Fruit fly (Drosophila melanogaster) whole organism, embryonic: ENCODE measurements around the gene SCAR.
A peak's percentile ranks its signal among the peaks of the same experiment; 100 is the strongest.

Experiments
- Atf6 ChIP-seq: fragments of 200-800 bp; sonication (Bioruptor generic); IDR thresholded peaks from 2 replicates; pipeline ENCODE4 v1.3.6; 2022; ENCODE audit warnings: missing biosample characterization, missing genetic modification characterization
- Awh ChIP-seq: fragments of 200-800 bp; sonication (Bioruptor generic); IDR thresholded peaks from 2 replicates; pipeline ENCODE4, ENCODE4 v1.3.6; 2022; ENCODE audit warnings: missing biosample characterization, missing genetic modification characterization
- C15 ChIP-seq: fragments of 200-800 bp; sonication (Bioruptor generic); IDR thresholded peaks from 3 replicates; pipeline ENCODE4 v1.3.6; 2022; ENCODE audit warnings: missing biosample characterization, missing genetic modification characterization
- CG10267 ChIP-seq: fragments of 200-800 bp; sonication (Bioruptor generic); optimal IDR thresholded peaks from 2 replicates; lab custom pipeline; 2018; ENCODE audit warnings: missing biosample characterization, mild to moderate bottlenecking, missing genetic modification characterization, moderate library complexity
- CG12391 ChIP-seq: fragments of 200-800 bp; sonication (Bioruptor generic); optimal IDR thresholded peaks from 3 replicates; lab custom pipeline; 2018; ENCODE audit warnings: missing biosample characterization, mild to moderate bottlenecking, missing genetic modification characterization, moderate library complexity
- CG12659 ChIP-seq: fragments of 200-800 bp; sonication (Bioruptor generic); optimal IDR thresholded peaks from 3 replicates; lab custom pipeline; 2017; ENCODE audit warnings: mild to moderate bottlenecking, missing biosample characterization, missing genetic modification reagents, missing genetic modification characterization
- CG12769 ChIP-seq: fragments of 200-800 bp; sonication (Bioruptor generic); optimal IDR thresholded peaks from 2 replicates; lab custom pipeline; 2019; ENCODE audit warnings: missing biosample characterization, mild to moderate bottlenecking, missing genetic modification characterization, moderate library complexity
- CG14050 ChIP-seq: fragments of 200-800 bp; sonication (Bioruptor generic); IDR thresholded peaks from 3 replicates; pipeline ENCODE4 v1.3.6; 2022; ENCODE audit warnings: missing biosample characterization, missing genetic modification characterization
- CG14667 ChIP-seq: fragments of 200-800 bp; sonication (Bioruptor generic); IDR thresholded peaks from 2 replicates; pipeline ENCODE4 v1.3.6; 2022; ENCODE audit warnings: missing biosample characterization, missing genetic modification characterization
- CG15011 ChIP-seq: fragments of 200-800 bp; sonication (Bioruptor generic); optimal IDR thresholded peaks from 3 replicates; lab custom pipeline; 2018; ENCODE audit warnings: missing biosample characterization, mild to moderate bottlenecking, missing genetic modification characterization
- CG15479 ChIP-seq: fragments of 200-800 bp; sonication (Bioruptor generic); optimal IDR thresholded peaks from 3 replicates; lab custom pipeline; 2019; ENCODE audit warnings: missing biosample characterization, mild to moderate bottlenecking, missing genetic modification characterization, moderate library complexity
- CG16779 ChIP-seq: fragments of 200-800 bp; sonication (Bioruptor generic); IDR thresholded peaks from 2 replicates; pipeline ENCODE4 v1.3.6; 2022; ENCODE audit warnings: missing biosample characterization, missing genetic modification characterization
- CG17359 ChIP-seq: fragments of 200-800 bp; sonication (Bioruptor generic); optimal IDR thresholded peaks from 3 replicates; lab custom pipeline; 2018; ENCODE audit warnings: missing biosample characterization, mild to moderate bottlenecking, missing genetic modification characterization, moderate library complexity
- CG2712 ChIP-seq: fragments of 200-800 bp; optimal IDR thresholded peaks from 3 replicates; lab custom pipeline; 2019; ENCODE audit warnings: missing biosample characterization, mild to moderate bottlenecking, missing genetic modification characterization, moderate library complexity
- CG31224 ChIP-seq: fragments of 200-800 bp; sonication (Bioruptor generic); IDR thresholded peaks from 2 replicates; pipeline ENCODE4 v1.3.6; 2022; ENCODE audit warnings: missing biosample characterization, missing genetic modification characterization
- CG34422 ChIP-seq: fragments of 200-800 bp; sonication (Bioruptor generic); IDR thresholded peaks from 3 replicates; pipeline ENCODE4 v1.3.6; 2022; ENCODE audit warnings: missing biosample characterization, missing genetic modification characterization
- CG3726 ChIP-seq: fragments of 200-800 bp; sonication (Bioruptor generic); IDR thresholded peaks from 3 replicates; pipeline ENCODE4, ENCODE4 v1.3.6; 2022; ENCODE audit warnings: missing biosample characterization, missing genetic modification characterization
- CG4730 ChIP-seq: fragments of 200-800 bp; sonication (Bioruptor generic); IDR thresholded peaks from 2 replicates; pipeline ENCODE4 v1.3.6; 2022; ENCODE audit warnings: missing biosample characterization, missing genetic modification characterization
- CG6254 ChIP-seq: fragments of 200-800 bp; sonication (Bioruptor generic); optimal IDR thresholded peaks from 3 replicates; lab custom pipeline; 2017; ENCODE audit warnings: mild to moderate bottlenecking, missing biosample characterization, missing genetic modification reagents, missing genetic modification characterization
- CG6765 ChIP-seq: fragments of 200-800 bp; sonication (Bioruptor generic); optimal IDR thresholded peaks from 3 replicates; lab custom pipeline; 2017; ENCODE audit warnings: missing biosample characterization, mild to moderate bottlenecking, missing genetic modification characterization
- CG7786 ChIP-seq: fragments of 200-800 bp; sonication (Bioruptor generic); optimal IDR thresholded peaks from 2 replicates; lab custom pipeline; 2016; ENCODE audit warnings: missing biosample characterization, missing genetic modification characterization
- CG7963 ChIP-seq: fragments of 200-800 bp; sonication (Bioruptor generic); IDR thresholded peaks from 3 replicates; pipeline ENCODE4 v1.3.6; 2022; ENCODE audit warnings: missing biosample characterization, missing genetic modification characterization; ENCODE audit not compliant: partially characterized antibody
- Dfd ChIP-seq, 2 experiments: fragments of >200 bp; optimal IDR thresholded peaks; 2 replicates each; lab custom pipeline; 2017; ENCODE audit warnings: missing biosample characterization in 2 of 2, missing genetic modification characterization in 2 of 2
- Dip2 ChIP-seq: fragments of 200-800 bp; sonication (Bioruptor generic); IDR thresholded peaks from 2 replicates; pipeline ENCODE4 v1.3.6; 2022; ENCODE audit warnings: missing biosample characterization, missing genetic modification characterization
- Dip3 ChIP-seq: fragments of 200-800 bp; sonication (Bioruptor generic); optimal IDR thresholded peaks from 3 replicates; lab custom pipeline; 2016; ENCODE audit warnings: missing biosample characterization, missing genetic modification characterization
- E2f2 ChIP-seq: fragments of 200-800 bp; sonication (Bioruptor generic); IDR thresholded peaks from 2 replicates; pipeline ENCODE4 v1.3.6; 2022; ENCODE audit warnings: missing biosample characterization, missing genetic modification characterization
- HLH3B ChIP-seq: fragments of 200-800 bp; sonication (Bioruptor generic); IDR thresholded peaks from 2 replicates; pipeline ENCODE4 v1.3.6; 2022; ENCODE audit warnings: missing biosample characterization, missing genetic modification characterization
- MESR4 ChIP-seq: fragments of 200-800 bp; sonication (Bioruptor generic); optimal IDR thresholded peaks from 2 replicates; lab custom pipeline; 2018; ENCODE audit warnings: missing biosample characterization, mild to moderate bottlenecking, missing genetic modification characterization, moderate library complexity
- Six4 ChIP-seq: fragments of 200-800 bp; sonication (Bioruptor generic); optimal IDR thresholded peaks from 2 replicates; lab custom pipeline; 2016; ENCODE audit warnings: missing biosample characterization, missing genetic modification characterization
- Sox100B ChIP-seq: fragments of 200-800 bp; sonication (Bioruptor generic); optimal IDR thresholded peaks from 3 replicates; lab custom pipeline; 2018; ENCODE audit warnings: missing biosample characterization, mild to moderate bottlenecking, missing genetic modification characterization
- Spps ChIP-seq: fragments of 200-800 bp; sonication (Bioruptor generic); optimal IDR thresholded peaks from 2 replicates; lab custom pipeline; 2018; ENCODE audit warnings: missing biosample characterization, mild to moderate bottlenecking, missing genetic modification characterization
- Stat92E ChIP-seq, 3 experiments: fragments of >200 bp in 2 of 3; fragments of 200-800 bp in 1 of 3; sonication (Bioruptor generic) in 1 of 3; optimal IDR thresholded peaks; 2 replicates each; lab custom pipeline; 2017 to 2019; ENCODE audit warnings: missing biosample characterization in 3 of 3, missing genetic modification characterization in 3 of 3, mild to moderate bottlenecking in 1 of 3, moderate library complexity in 1 of 3
- YL-1 ChIP-seq: fragments of 200-800 bp; sonication (Bioruptor generic); optimal IDR thresholded peaks from 3 replicates; lab custom pipeline; 2017; ENCODE audit warnings: missing biosample characterization, mild to moderate bottlenecking, missing genetic modification characterization
- ap ChIP-seq: fragments of 200-800 bp; sonication (Bioruptor generic); IDR thresholded peaks from 2 replicates; pipeline ENCODE4 v1.3.6; 2022; ENCODE audit warnings: missing biosample characterization, missing genetic modification characterization
- ara ChIP-seq: fragments of 200-800 bp; sonication (Bioruptor generic); IDR thresholded peaks from 2 replicates; pipeline ENCODE4 v1.3.6; 2022; ENCODE audit warnings: missing biosample characterization, missing genetic modification characterization
- ato ChIP-seq: fragments of 200-800 bp; sonication (Bioruptor generic); IDR thresholded peaks from 2 replicates; pipeline ENCODE4 v1.3.6; 2022; ENCODE audit warnings: missing biosample characterization, missing genetic modification characterization; ENCODE audit not compliant: partially characterized antibody
- az2 ChIP-seq: fragments of 200-800 bp; sonication (Bioruptor generic); optimal IDR thresholded peaks from 3 replicates; lab custom pipeline; 2016; ENCODE audit warnings: missing biosample characterization, missing genetic modification characterization
- chm ChIP-seq: fragments of 200-800 bp; sonication (Bioruptor generic); IDR thresholded peaks from 2 replicates; pipeline ENCODE4 v1.3.6; 2022; ENCODE audit warnings: missing biosample characterization, missing genetic modification characterization
- crol ChIP-seq: fragments of 200-800 bp; sonication (Bioruptor generic); IDR thresholded peaks from 2 replicates; pipeline ENCODE4 v1.3.6; 2022; ENCODE audit warnings: missing biosample characterization, missing genetic modification characterization
- dmrt11E ChIP-seq: fragments of 200-800 bp; sonication (Bioruptor generic); optimal IDR thresholded peaks from 3 replicates; lab custom pipeline; 2018; ENCODE audit warnings: missing biosample characterization, mild to moderate bottlenecking, missing genetic modification characterization, moderate library complexity
- ham ChIP-seq: fragments of 200-800 bp; sonication (Bioruptor generic); IDR thresholded peaks from 2 replicates; pipeline ENCODE4 v1.3.6; 2022; ENCODE audit warnings: missing biosample characterization, missing genetic modification characterization
- nmo ChIP-seq: fragments of 200-800 bp; sonication (Bioruptor generic); optimal IDR thresholded peaks from 2 replicates; lab custom pipeline; 2018; ENCODE audit warnings: missing biosample characterization, mild to moderate bottlenecking, missing genetic modification characterization, moderate library complexity
- pho ChIP-seq: fragments of 200-800 bp; sonication (Bioruptor generic); optimal IDR thresholded peaks from 2 replicates; lab custom pipeline; 2016; ENCODE audit warnings: missing biosample characterization, missing genetic modification characterization
- pzg ChIP-seq: fragments of 200-800 bp; sonication (Bioruptor generic); optimal IDR thresholded peaks from 3 replicates; lab custom pipeline; 2018; ENCODE audit warnings: missing biosample characterization, mild to moderate bottlenecking, missing genetic modification characterization, moderate library complexity
- slou ChIP-seq: fragments of 200-800 bp; sonication (Bioruptor generic); optimal IDR thresholded peaks from 3 replicates; lab custom pipeline; 2016; ENCODE audit warnings: missing biosample characterization, missing genetic modification characterization
- tgo ChIP-seq: fragments of 200-800 bp; sonication (Bioruptor generic); IDR thresholded peaks from 3 replicates; pipeline ENCODE4 v1.3.6; 2022; ENCODE audit warnings: missing biosample characterization, missing genetic modification characterization
- trem ChIP-seq: fragments of 200-800 bp; optimal IDR thresholded peaks from 3 replicates; lab custom pipeline; 2019; ENCODE audit warnings: missing biosample characterization, mild to moderate bottlenecking, missing genetic modification characterization, moderate library complexity
- ttk ChIP-seq: fragments of 200-800 bp; sonication (Bioruptor generic); IDR thresholded peaks from 2 replicates; pipeline ENCODE4 v2.1.2; 2022; ENCODE audit warnings: missing biosample characterization, missing genetic modification characterization
- wdn ChIP-seq: fragments of 200-800 bp; sonication (Bioruptor generic); IDR thresholded peaks from 2 replicates; pipeline ENCODE4 v1.3.6; 2022; ENCODE audit warnings: missing biosample characterization, missing genetic modification characterization
- z ChIP-seq: fragments of 200-800 bp; sonication (Bioruptor generic); IDR thresholded peaks from 3 replicates; pipeline ENCODE4 v1.3.6; 2022; ENCODE audit warnings: missing biosample characterization, missing genetic modification characterization
- zen ChIP-seq: fragments of 200-800 bp; sonication (Bioruptor generic); optimal IDR thresholded peaks from 3 replicates; lab custom pipeline; 2018; ENCODE audit warnings: missing biosample characterization, mild to moderate bottlenecking, missing genetic modification characterization, moderate library complexity

The SCAR gene

dm6 chr2L:10986138-10986537 lies 9.6 kb downstream of the SCAR start (continued):
- no peak for TF ChIP-seq ato (GFP tag; lab: Robert Waterston, UW)
- TF ChIP-seq CG6765 (GFP tag; lab: Kevin White, UChicago) = no peak
- peak; percentile 68 for TF ChIP-seq CG34422 (GFP tag; lab: Robert Waterston, UW)
- peak; percentile 59 for TF ChIP-seq CG10267 (tag; lab: Kevin White, UChicago)
- TF ChIP-seq CG14050 (GFP tag; lab: Robert Waterston, UW) = no peak
- no peak for TF ChIP-seq Dip3 (GFP tag; lab: Kevin White, UChicago)
- TF ChIP-seq ham (GFP tag; lab: Robert Waterston, UW) = no peak
- 0 out of 2 replicates have a peak, but pooled peaks have one; percentile 9 for TF ChIP-seq chm (GFP tag; lab: Robert Waterston, UW)
- TF ChIP-seq CG4730 = 0 out of 2 replicates have a peak, but pooled peaks have one; percentile 23
- no peak for TF ChIP-seq Dfd (GFP tag; optimal IDR thresholded peaks at IDR 0.05; lab: Kevin White, UChicago)
- TF ChIP-seq ttk (GFP tag; lab: Robert Waterston, UW) = no peak
- TF ChIP-seq Atf6 (GFP tag; lab: Robert Waterston, UW) = peak; percentile 26; the same call in 1 of the 2 replicates
- TF ChIP-seq trem (tag; lab: Kevin White, UChicago) = peak; percentile 18
- peak; percentile 93 for TF ChIP-seq z (GFP tag; lab: Robert Waterston, UW)
- TF ChIP-seq pzg (GFP tag; lab: Kevin White, UChicago) = peak; percentile 16
- no peak for TF ChIP-seq wdn (GFP tag; lab: Robert Waterston, UW)
- no peak for TF ChIP-seq slou (GFP tag; lab: Kevin White, UChicago)
- no peak for TF ChIP-seq CG12659 (GFP tag; lab: Kevin White, UChicago)
- TF ChIP-seq C15 = no peak
- no peak for TF ChIP-seq E2f2 (GFP tag; lab: Robert Waterston, UW)
- TF ChIP-seq Awh (GFP tag; lab: Robert Waterston, UW) = peak; percentile 48; the same call in 1 of the 2 replicates
- no peak for TF ChIP-seq crol
- TF ChIP-seq CG17359 = peak; percentile 61
- no peak for TF ChIP-seq CG12769 (tag; lab: Kevin White, UChicago)
- TF ChIP-seq az2 = no peak
- peak; percentile 74 for TF ChIP-seq CG2712 (tag; lab: Kevin White, UChicago)
- TF ChIP-seq CG15011 (GFP tag; lab: Kevin White, UChicago) = peak; percentile 7
- TF ChIP-seq Six4 = peak; percentile 12
- TF ChIP-seq HLH3B (GFP tag; lab: Robert Waterston, UW) = peak; percentile 30; the same call in 1 of the 2 replicates
- no peak for TF ChIP-seq YL-1 (GFP tag; lab: Kevin White, UChicago)
- TF ChIP-seq pho (GFP tag; lab: Kevin White, UChicago) = no peak
- peak in 1 of 3 experiments; percentile 16 for TF ChIP-seq Stat92E (GFP tag; optimal IDR thresholded peaks at IDR 0.05; lab: Kevin White, UChicago)
- peak; percentile 38; the same call in 1 of the 2 replicates for TF ChIP-seq CG14667 (GFP tag; lab: Robert Waterston, UW)
- peak; percentile 40 for TF ChIP-seq zen (tag; lab: Kevin White, UChicago)
- TF ChIP-seq dmrt11E (tag; lab: Kevin White, UChicago) = peak; percentile 34
- peak; percentile 91 for TF ChIP-seq Dip2 (GFP tag; lab: Robert Waterston, UW)
- 0 out of 3 replicates have a peak, but pooled peaks have one; percentile 37 for TF ChIP-seq CG3726 (GFP tag; lab: Robert Waterston, UW)
- TF ChIP-seq tgo = no peak
- TF ChIP-seq CG15479 (GFP tag; lab: Kevin White, UChicago) = no peak
- TF ChIP-seq MESR4 (GFP tag; lab: Kevin White, UChicago) = no peak
- peak; percentile 30 for TF ChIP-seq CG6254
- 0 out of 2 replicates have a peak, but pooled peaks have one; percentile 3 for TF ChIP-seq CG16779 (GFP tag; lab: Robert Waterston, UW)
- TF ChIP-seq ap (GFP tag; lab: Robert Waterston, UW) = peak; percentile 72
- peak; percentile 38 for TF ChIP-seq Spps (tag; lab: Kevin White, UChicago)
- TF ChIP-seq ara (GFP tag; lab: Robert Waterston, UW) = peak; percentile 63; the same call in 1 of the 2 replicates
- TF ChIP-seq nmo (GFP tag; lab: Kevin White, UChicago) = peak; percentile 48
- peak; percentile 7 for TF ChIP-seq CG12391 (tag; lab: Kevin White, UChicago)
- peak; percentile 25; the same call in 1 of the 2 replicates for TF ChIP-seq CG31224 (GFP tag; lab: Robert Waterston, UW)
- no peak for TF ChIP-seq CG7963 (GFP tag; lab: Robert Waterston, UW)
- peak; percentile 38 for TF ChIP-seq Sox100B (GFP tag; lab: Kevin White, UChicago)
- TF ChIP-seq CG7786 (GFP tag; lab: Kevin White, UChicago) = no peak
